Worm (Caenorhabditis elegans): Measurements from ENCODE around the gene fbxc-55.
"Not testable (repeated sequence)": the region's sequence is repeated elsewhere in the genome, so short reads cannot be mapped to it uniquely, and the experiment has no call there.

fbxc-55 gene

ce11 chrII:3198998-3199397 lies 29.0 kb upstream of the fbxc-55 start, which contains the start of gene sri-51:
sri-51 (minus strand) TSS chrII:3199098.
- no peak for TF ChIP-seq klf-2 (GFP tag; conservative IDR thresholded peaks at IDR 0.05)
- no peak for TF ChIP-seq cog-1 (tag; optimal IDR thresholded peaks at IDR 0.05)
- no peak for TF ChIP-seq flt-1 (GFP tag; IDR thresholded peaks at IDR 0.05)
- no peak for TF ChIP-seq ztf-29 (GFP tag; IDR thresholded peaks at IDR 0.05)
- no peak for TF ChIP-seq tab-1 (GFP tag; IDR thresholded peaks at IDR 0.05)
- no peak for TF ChIP-seq ref-1 (GFP tag; conservative IDR thresholded peaks at IDR 0.05)
- no peak for TF ChIP-seq ztf-23 (GFP tag; IDR thresholded peaks at IDR 0.05)
- TF ChIP-seq med-1 (GFP tag; optimal IDR thresholded peaks at IDR 0.05; ENCODE audit: insufficient read depth): no peak
- TF ChIP-seq T22C8.4 (GFP tag; IDR thresholded peaks at IDR 0.05): no peak

ce11 chrII:3196966-3197365 lies 27.0 kb upstream of the fbxc-55 start, which contains the start of gene gcy-15:
gcy-15 (minus strand) TSS chrII:3197066.
- TF ChIP-seq cog-1 (tag; optimal IDR thresholded peaks at IDR 0.05) (no peak), med-1 (GFP tag; optimal IDR thresholded peaks at IDR 0.05; ENCODE audit: insufficient read depth) (no peak), flt-1 (GFP tag; IDR thresholded peaks at IDR 0.05) (no peak), ref-1 (GFP tag; conservative IDR thresholded peaks at IDR 0.05) (no peak), tab-1 (GFP tag; IDR thresholded peaks at IDR 0.05) (no peak), ztf-29 (GFP tag; IDR thresholded peaks at IDR 0.05) (no peak), klf-2 (GFP tag; conservative IDR thresholded peaks at IDR 0.05) (no peak), ztf-23 (GFP tag; IDR thresholded peaks at IDR 0.05) (no peak), T22C8.4 (GFP tag; IDR thresholded peaks at IDR 0.05) (no peak)

ce11 chrII:3195739-3196138 lies 25.8 kb upstream of the fbxc-55 start:
- no peak for TF ChIP-seq cog-1 (tag; optimal IDR thresholded peaks at IDR 0.05)
- no peak for TF ChIP-seq ztf-29 (GFP tag; IDR thresholded peaks at IDR 0.05)
- TF ChIP-seq tab-1 (GFP tag; IDR thresholded peaks at IDR 0.05): no peak
- no peak for TF ChIP-seq ztf-23 (GFP tag; IDR thresholded peaks at IDR 0.05)
- no peak for TF ChIP-seq flt-1 (GFP tag; IDR thresholded peaks at IDR 0.05)

- TF ChIP-seq ztf-23 (GFP tag; IDR thresholded peaks at IDR 0.05); klf-2 (GFP tag; conservative IDR thresholded peaks at IDR 0.05); ref-1 (GFP tag; conservative IDR thresholded peaks at IDR 0.05): not testable (repeated sequence)
Measured at ce11 chrII:3191544-3191943, 21.6 kb upstream of the fbxc-55 start, which contains the start of gene Y27F2A.9. Y27F2A.9 (minus strand) TSS chrII:3191644.

- not testable (repeated sequence) for TF ChIP-seq klf-2 (GFP tag; conservative IDR thresholded peaks at IDR 0.05); med-1 (GFP tag; optimal IDR thresholded peaks at IDR 0.05; ENCODE audit: insufficient read depth); flt-1 (GFP tag; IDR thresholded peaks at IDR 0.05)
Measured at ce11 chrII:3189038-3189437, 19.0 kb upstream of the fbxc-55 start, which contains the start of gene Y27F2A.11. Y27F2A.11 (plus strand) TSS chrII:3189338.

- no peak for TF ChIP-seq flt-1 (GFP tag; IDR thresholded peaks at IDR 0.05)
- no peak for TF ChIP-seq tab-1 (GFP tag; IDR thresholded peaks at IDR 0.05)
- no peak for TF ChIP-seq ztf-29 (GFP tag; IDR thresholded peaks at IDR 0.05)
- no peak for TF ChIP-seq ref-1 (GFP tag; conservative IDR thresholded peaks at IDR 0.05)
- TF ChIP-seq cog-1 (tag; optimal IDR thresholded peaks at IDR 0.05): no peak
- no peak for TF ChIP-seq med-1 (GFP tag; optimal IDR thresholded peaks at IDR 0.05; ENCODE audit: insufficient read depth)
- TF ChIP-seq klf-2 (GFP tag; conservative IDR thresholded peaks at IDR 0.05): no peak
- no peak for TF ChIP-seq T22C8.4 (GFP tag; IDR thresholded peaks at IDR 0.05)
- no peak for TF ChIP-seq ztf-23 (GFP tag; IDR thresholded peaks at IDR 0.05)
Measured at ce11 chrII:3185848-3186247, 15.9 kb upstream of the fbxc-55 start.

- TF ChIP-seq flt-1 (GFP tag; IDR thresholded peaks at IDR 0.05); ztf-23 (GFP tag; IDR thresholded peaks at IDR 0.05); ref-1 (GFP tag; conservative IDR thresholded peaks at IDR 0.05): not testable (repeated sequence)
Measured at ce11 chrII:3184858-3185257, 14.9 kb upstream of the fbxc-55 start, which contains the start of gene sri-78. sri-78 (plus strand) TSS chrII:3185158.

- not testable (repeated sequence) for TF ChIP-seq ztf-29, T22C8.4, tab-1 (GFP tag; IDR thresholded peaks at IDR 0.05)
Measured at ce11 chrII:3183300-3183840, 13.4 kb upstream of the fbxc-55 start, which contains the start of the genes Y27F2A.6 and Y27F2A.8. Y27F2A.6 (minus strand) TSS chrII:3183400. Y27F2A.8 (plus strand) TSS chrII:3183790.

ce11 chrII:3177663-3178062 lies 7.7 kb upstream of the fbxc-55 start, which contains the start of gene sri-40:
sri-40 (plus strand) TSS chrII:3177963.
- not testable (repeated sequence) for TF ChIP-seq klf-2 (GFP tag; conservative IDR thresholded peaks at IDR 0.05); ztf-29 (GFP tag; IDR thresholded peaks at IDR 0.05); tab-1 (GFP tag; IDR thresholded peaks at IDR 0.05)

- no peak for TF ChIP-seq ztf-29 (GFP tag; IDR thresholded peaks at IDR 0.05)
- TF ChIP-seq cog-1 (tag; optimal IDR thresholded peaks at IDR 0.05): no peak
- no peak for TF ChIP-seq klf-2 (GFP tag; conservative IDR thresholded peaks at IDR 0.05)
- no peak for TF ChIP-seq tab-1 (GFP tag; IDR thresholded peaks at IDR 0.05)
- no peak for TF ChIP-seq ztf-23 (GFP tag; IDR thresholded peaks at IDR 0.05)
- no peak for TF ChIP-seq T22C8.4 (GFP tag; IDR thresholded peaks at IDR 0.05)
- no peak for TF ChIP-seq med-1 (GFP tag; optimal IDR thresholded peaks at IDR 0.05; ENCODE audit: insufficient read depth)
- no peak for TF ChIP-seq ref-1 (GFP tag; conservative IDR thresholded peaks at IDR 0.05)
- TF ChIP-seq flt-1 (GFP tag; IDR thresholded peaks at IDR 0.05): no peak
Measured at ce11 chrII:3172176-3172575, 2.2 kb upstream of the fbxc-55 start, which contains the start of gene Y27F2A.10. Y27F2A.10 (minus strand) TSS chrII:3172276.
